Worm (Caenorhabditis elegans): ENCODE measurements around the gene hpl-2.
"Not testable (repeated sequence)": the region's sequence is repeated elsewhere in the genome, so short reads cannot be mapped to it uniquely, and the experiment has no call there.

The hpl-2 gene

ce11 chrIII:10758422-10758821 lies 3.1 kb upstream of the hpl-2 start, which contains the start of gene K01G5.10:
Gene K01G5.10 (minus strand): TSS chrIII:10758522.
- TF ChIP-seq F16B12.6 (tag; optimal IDR thresholded peaks at IDR 0.05) (no peak), egl-27 (tag; optimal IDR thresholded peaks at IDR 0.05) (no peak), fkh-8 (tag; optimal IDR thresholded peaks at IDR 0.05) (no peak), lin-14 (GFP tag; optimal IDR thresholded peaks at IDR 0.05) (no peak), lsy-2 (tag; optimal IDR thresholded peaks at IDR 0.05) (no peak), nhr-19 (GFP tag; conservative IDR thresholded peaks at IDR 0.05) (no peak), zip-4 (GFP tag; optimal IDR thresholded peaks at IDR 0.05) (no peak)

ce11 chrIII:10757540-10757939 lies 2.2 kb upstream of the hpl-2 start, which contains the start of gene rnf-113:
Gene rnf-113 (minus strand): TSS chrIII:10757640.
- TF ChIP-seq ztf-11 (tag; optimal IDR thresholded peaks at IDR 0.05) (no peak), irx-1 (tag; optimal IDR thresholded peaks at IDR 0.05) (no peak), ceh-8 (GFP tag; optimal IDR thresholded peaks at IDR 0.05) (no peak), ceh-88 (GFP tag; IDR thresholded peaks at IDR 0.05) (no peak), lin-35 (GFP tag; optimal IDR thresholded peaks at IDR 0.05) (no peak), ceh-90 (tag; optimal IDR thresholded peaks at IDR 0.05) (no peak), zag-1 (tag; optimal IDR thresholded peaks at IDR 0.05) (no peak), nhr-85 (tag) (no peak), aly-2 (tag; optimal IDR thresholded peaks at IDR 0.05) (no peak), zip-4 (GFP tag; optimal IDR thresholded peaks at IDR 0.05) (no peak), mef-2 (tag; optimal IDR thresholded peaks at IDR 0.05) (no peak), efl-3 (GFP tag; optimal IDR thresholded peaks at IDR 0.05) (no peak), lin-13 (GFP tag; optimal IDR thresholded peaks at IDR 0.05) (no peak), alr-1 (tag; optimal IDR thresholded peaks at IDR 0.05; ENCODE audit: borderline replicate concordance) (no peak), dsc-1 (tag; optimal IDR thresholded peaks at IDR 0.05) (no peak)

- TF ChIP-seq efl-1 (optimal IDR thresholded peaks at IDR 0.05) (no peak), efl-1 (GFP tag; optimal IDR thresholded peaks at IDR 0.05 in 1 of 2) (peak in 1 of 2 experiments; percentile 95), pag-3 (tag; optimal IDR thresholded peaks at IDR 0.05; ENCODE audit: borderline replicate concordance, insufficient read depth) (no peak)
Observed at ce11 chrIII:10754379-10754778, 951 bp downstream of the hpl-2 start.

ce11 chrIII:10750043-10750442 lies 5.3 kb downstream of the hpl-2 start, which contains the start of gene enu-3.6:
Gene enu-3.6 (plus strand): TSS chrIII:10750434.
- not testable (repeated sequence) for TF ChIP-seq lin-35 (GFP tag; optimal IDR thresholded peaks at IDR 0.05); ceh-82 (tag; optimal IDR thresholded peaks at IDR 0.05); hlh-4 (tag; optimal IDR thresholded peaks at IDR 0.05)

ce11 chrIII:10747620-10748479 lies 7.5 kb downstream of the hpl-2 start, which contains the start of the genes ran-1 and dkc-1:
Gene ran-1 (minus strand): TSS chrIII:10747728.
Gene dkc-1 (plus strand): TSS chrIII:10748429.
- TF ChIP-seq mep-1 (tag; optimal IDR thresholded peaks at IDR 0.05) (peak; percentile 72), rnt-1 (tag; optimal IDR thresholded peaks at IDR 0.05) (peak; percentile 46), nhr-71 (tag; optimal IDR thresholded peaks at IDR 0.05) (peak; percentile 64), lir-3 (tag; optimal IDR thresholded peaks at IDR 0.05; ENCODE audit: poor library complexity) (no peak), snpc-4 (tag; optimal IDR thresholded peaks at IDR 0.05) (peak; percentile 42), ceh-82 (tag; optimal IDR thresholded peaks at IDR 0.05) (peak; percentile 31 to 70 (median 35)), zip-4 (GFP tag; optimal IDR thresholded peaks at IDR 0.05) (peak; percentile 77), F16B12.6 (tag; optimal IDR thresholded peaks at IDR 0.05) (peak; percentile 63), nhr-77 (tag; optimal IDR thresholded peaks at IDR 0.05) (peak; percentile 59), nhr-237 (tag; optimal IDR thresholded peaks at IDR 0.05) (no peak), jun-1 (tag; optimal IDR thresholded peaks at IDR 0.05) (peak; percentile 42), lin-35 (GFP tag; optimal IDR thresholded peaks at IDR 0.05) (peak; percentile 88 to 91), nhr-85 (tag) (peak; percentile 78), lin-13 (GFP tag; optimal IDR thresholded peaks at IDR 0.05) (peak; percentile 16), skn-1 (tag; optimal IDR thresholded peaks at IDR 0.05) (peak; percentile 30), ztf-11 (tag; optimal IDR thresholded peaks at IDR 0.05) (no peak), nhr-90 (tag; optimal IDR thresholded peaks at IDR 0.05; ENCODE audit: poor library complexity) (peak; percentile 19), irx-1 (tag; optimal IDR thresholded peaks at IDR 0.05) (peak; percentile 35), xbp-1 (tag; optimal IDR thresholded peaks at IDR 0.05) (peak; percentile 55), nhr-19 (GFP tag; conservative IDR thresholded peaks at IDR 0.05) (peak; percentile 38), isw-1 (GFP tag; IDR thresholded peaks at IDR 0.05) (peak; percentile 23), C16A3.4 (tag; optimal IDR thresholded peaks at IDR 0.05) (peak; percentile 57), nhr-47 (tag; optimal IDR thresholded peaks at IDR 0.05) (peak; percentile 47), mdl-1 (tag; optimal IDR thresholded peaks at IDR 0.05) (peak in 1 of 2 experiments; percentile 53), nhr-20 (tag; optimal IDR thresholded peaks at IDR 0.05) (peak; percentile 55)

Measured in whole organism, L1 larva.